Fruit fly (Drosophila melanogaster): ENCODE results near the gene Dad.

Dad gene

DNA sequence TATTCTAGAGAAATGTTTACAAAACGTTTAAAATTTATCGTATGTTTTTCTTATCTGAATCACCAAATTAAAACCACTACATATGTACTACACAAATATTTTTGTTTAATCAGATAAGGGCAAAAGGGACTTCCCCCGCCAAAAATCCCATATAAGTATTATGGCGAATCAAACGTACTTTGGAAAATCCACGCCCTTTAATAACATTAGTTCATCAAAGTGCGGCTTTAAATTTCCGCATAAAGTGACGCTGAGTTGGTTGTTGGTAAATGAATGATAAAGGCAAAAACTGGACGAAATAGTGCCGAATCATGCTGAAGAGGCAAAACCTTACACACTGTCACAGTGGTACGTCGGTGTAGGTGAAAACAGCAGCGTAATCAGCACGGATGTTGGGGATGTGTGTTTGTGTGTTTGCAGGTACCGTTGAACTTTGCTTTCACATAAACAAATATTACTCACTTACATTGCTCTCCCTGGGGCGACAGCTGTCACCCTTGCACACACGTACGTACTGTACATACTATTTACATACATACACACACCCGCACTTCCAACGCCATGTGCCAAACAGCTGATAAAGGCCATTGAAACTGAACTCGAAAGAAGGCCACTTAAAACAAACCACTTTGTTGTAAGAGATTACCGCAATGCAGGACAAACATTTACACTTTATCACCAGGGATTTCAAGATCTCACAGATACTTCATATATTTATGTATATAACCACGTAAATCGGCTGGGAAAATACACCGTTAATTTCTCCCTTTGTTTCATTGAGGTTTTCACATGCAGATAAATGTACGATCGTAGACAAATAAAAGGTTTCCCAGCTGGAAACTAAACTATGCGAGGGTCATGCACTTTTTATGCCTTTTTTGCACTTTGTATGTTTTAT is 25.4 kb downstream of the Dad start (continued):
- TF ChIP-seq CG14014 (GFP tag; IDR thresholded peaks at IDR 0.05) (no peak), ato (GFP tag; IDR thresholded peaks at IDR 0.05; ENCODE audit: partially characterized antibody) (no peak), nom (GFP tag; optimal IDR thresholded peaks at IDR 0.05) (peak; percentile 61), corto (GFP tag; optimal IDR thresholded peaks at IDR 0.05) (no peak), MESR4 (GFP tag; optimal IDR thresholded peaks at IDR 0.05) (peak; percentile 7), pan (optimal IDR thresholded peaks at IDR 0.05) (no peak), pan (GFP tag; optimal IDR thresholded peaks at IDR 0.05 in 1 of 2, IDR thresholded peaks at IDR 0.05 in 1 of 2) (peak in 1 of 2 experiments; percentile 38), sob (GFP tag; IDR thresholded peaks at IDR 0.05) (peak; percentile 40; the same call in 1 of the 2 replicates), C15 (GFP tag; IDR thresholded peaks at IDR 0.05) (no peak), sens-2 (GFP tag; IDR thresholded peaks at IDR 0.05) (no peak), CG4404 (GFP tag; IDR thresholded peaks at IDR 0.05) (no peak), MBD-R2 (GFP tag; IDR thresholded peaks at IDR 0.05) (no peak), CG15601 (tag; optimal IDR thresholded peaks at IDR 0.05) (peak; percentile 20), CG4854 (GFP tag; optimal IDR thresholded peaks at IDR 0.05) (no peak), Asciz (GFP tag; optimal IDR thresholded peaks at IDR 0.05) (no peak), Ada2b (GFP tag; IDR thresholded peaks at IDR 0.05) (no peak), Nf-YA (GFP tag; IDR thresholded peaks at IDR 0.05) (no peak), BtbVII (GFP tag; optimal IDR thresholded peaks at IDR 0.05) (no peak), fd3F (GFP tag; optimal IDR thresholded peaks at IDR 0.05) (no peak), Drgx (GFP tag; IDR thresholded peaks at IDR 0.05) (peak; percentile 21; the same call in 1 of the 2 replicates), CG7357 (GFP tag; IDR thresholded peaks at IDR 0.05) (no peak), CG3847 (GFP tag; IDR thresholded peaks at IDR 0.05) (no peak), Rx (GFP tag; IDR thresholded peaks at IDR 0.05) (no peak), sisA (GFP tag; IDR thresholded peaks at IDR 0.05) (no peak), CG1529 (GFP tag; optimal IDR thresholded peaks at IDR 0.05) (peak; percentile 11), cato (GFP tag; optimal IDR thresholded peaks at IDR 0.05; ENCODE audit: borderline replicate concordance) (no peak), CG10543 (GFP tag; optimal IDR thresholded peaks at IDR 0.05) (peak; percentile 32), B-H2 (GFP tag; optimal IDR thresholded peaks at IDR 0.05) (no peak), sens (GFP tag) (peak; percentile 52), CG34224 (GFP tag; IDR thresholded peaks at IDR 0.05; ENCODE audit: partially characterized antibody) (no peak), Doc3 (GFP tag; IDR thresholded peaks at IDR 0.05; ENCODE audit: partially characterized antibody) (no peak), NK7.1 (GFP tag; optimal IDR thresholded peaks at IDR 0.05) (no peak), CG11560 (tag; IDR thresholded peaks at IDR 0.05) (no peak), Gug (GFP tag; IDR thresholded peaks at IDR 0.05) (no peak), Hr78 (GFP tag; optimal IDR thresholded peaks at IDR 0.05) (peak in 1 of 2 experiments; percentile 83), dati (GFP tag; IDR thresholded peaks at IDR 0.05) (no peak), Meics (GFP tag; optimal IDR thresholded peaks at IDR 0.05) (peak; percentile 42), prd (optimal IDR thresholded peaks at IDR 0.05) (no peak), prd (GFP tag; IDR thresholded peaks at IDR 0.05) (no peak), CG10321 (GFP tag; IDR thresholded peaks at IDR 0.05) (no peak), Trl (optimal IDR thresholded peaks at IDR 0.05) (peak in 1 of 2 experiments; percentile 14), Trl (GFP tag; optimal IDR thresholded peaks at IDR 0.05) (no peak), CG11093 (GFP tag; IDR thresholded peaks at IDR 0.05) (no peak), CG18599 (GFP tag; optimal IDR thresholded peaks at IDR 0.05) (no peak), CG13287 (GFP tag; IDR thresholded peaks at IDR 0.05; ENCODE audit: partially characterized antibody) (no peak; the same call in 1 of the 2 replicates), CG42726 (GFP tag; IDR thresholded peaks at IDR 0.05; ENCODE audit: partially characterized antibody) (no peak), gcm2 (GFP tag; optimal IDR thresholded peaks at IDR 0.05) (no peak), onecut (GFP tag; IDR thresholded peaks at IDR 0.05) (no peak), nmo (GFP tag; optimal IDR thresholded peaks at IDR 0.05) (no peak), Mad (GFP tag; optimal IDR thresholded peaks at IDR 0.05) (no peak)

Data from whole organism, embryonic.